Fruit fly (Drosophila melanogaster) whole organism, prepupa: ENCODE data around the gene CG6726.

ENCODE experiments used
- Blimp-1 ChIP-seq: fragments of 200-800 bp; sonication (Bioruptor generic); optimal IDR thresholded peaks from 3 replicates; lab custom pipeline; 2017; ENCODE audit warnings: missing biosample characterization, missing genetic modification characterization, mild to moderate bottlenecking, moderate library complexity, missing genetic modification reagents
- CG10669 ChIP-seq: fragments of 200-800 bp; sonication (Bioruptor generic); optimal IDR thresholded peaks from 3 replicates; lab custom pipeline; 2018; ENCODE audit warnings: missing biosample characterization, mild to moderate bottlenecking, missing genetic modification characterization, moderate library complexity
- CG11294 ChIP-seq: fragments of 200-800 bp; sonication (Bioruptor generic); IDR thresholded peaks from 2 replicates; pipeline ENCODE4 v1.3.6; 2022; ENCODE audit warnings: missing biosample characterization, missing genetic modification characterization
- CG11762 ChIP-seq: fragments of 200-800 bp; sonication (Bioruptor generic); optimal IDR thresholded peaks from 3 replicates; lab custom pipeline; 2016; ENCODE audit warnings: missing biosample characterization, missing genetic modification characterization; ENCODE audit not compliant: insufficient read depth
- CG15336 ChIP-seq: fragments of 200-800 bp; sonication (Bioruptor generic); IDR thresholded peaks from 2 replicates; pipeline ENCODE4 v1.3.6; 2022; ENCODE audit warnings: missing biosample characterization, missing genetic modification characterization
- CG16779 ChIP-seq: fragments of 200-800 bp; sonication (Bioruptor generic); optimal IDR thresholded peaks from 3 replicates; lab custom pipeline; 2017; ENCODE audit warnings: missing biosample characterization, mild to moderate bottlenecking, missing genetic modification characterization
- CG31627 ChIP-seq: fragments of 200-800 bp; sonication (Bioruptor generic); optimal IDR thresholded peaks from 3 replicates; lab custom pipeline; 2016; ENCODE audit warnings: missing biosample characterization, missing genetic modification characterization
- CG32006 ChIP-seq: fragments of 200-800 bp; sonication (Bioruptor generic); optimal IDR thresholded peaks from 3 replicates; lab custom pipeline; 2017; ENCODE audit warnings: missing biosample characterization, mild to moderate bottlenecking, missing genetic modification characterization
- CG34406 ChIP-seq: fragments of 200-800 bp; sonication (Bioruptor generic); optimal IDR thresholded peaks from 3 replicates; lab custom pipeline; 2016; ENCODE audit warnings: missing biosample characterization, missing genetic modification characterization
- CG3919 ChIP-seq: fragments of 200-800 bp; sonication (Bioruptor generic); optimal IDR thresholded peaks from 3 replicates; lab custom pipeline; 2016; ENCODE audit warnings: missing biosample characterization, missing genetic modification characterization
- CG6276 ChIP-seq: fragments of 200-800 bp; sonication (Bioruptor generic); optimal IDR thresholded peaks from 2 replicates; lab custom pipeline; 2017; ENCODE audit warnings: missing biosample characterization, mild to moderate bottlenecking, missing genetic modification characterization
- CG6808 ChIP-seq: fragments of 200-800 bp; sonication (Bioruptor generic); optimal IDR thresholded peaks from 3 replicates; lab custom pipeline; 2017; ENCODE audit warnings: missing biosample characterization, missing genetic modification characterization, mild to moderate bottlenecking, moderate library complexity, missing genetic modification reagents
- CG7368 ChIP-seq: fragments of 200-800 bp; sonication (Bioruptor generic); optimal IDR thresholded peaks from 3 replicates; lab custom pipeline; 2016; ENCODE audit warnings: missing biosample characterization, missing genetic modification characterization
- CG8632 ChIP-seq: fragments of 200-800 bp; sonication (Bioruptor generic); optimal IDR thresholded peaks from 3 replicates; lab custom pipeline; 2016; ENCODE audit warnings: missing biosample characterization, missing genetic modification characterization
- Eip75B ChIP-seq: fragments of 200-800 bp; sonication (Bioruptor generic); optimal IDR thresholded peaks from 3 replicates; lab custom pipeline; 2016; ENCODE audit warnings: missing biosample characterization, missing genetic modification characterization
- Eip78C ChIP-seq: fragments of 200-800 bp; sonication (Bioruptor generic); peaks from one replicate; lab custom pipeline; 2016; ENCODE audit warnings: missing biosample characterization, missing genetic modification characterization
- Ets96B ChIP-seq: fragments of 200-800 bp; optimal IDR thresholded peaks from 2 replicates; lab custom pipeline; 2019; ENCODE audit warnings: missing biosample characterization, mild to moderate bottlenecking, missing genetic modification characterization, moderate library complexity
- Hr39 ChIP-seq: fragments of 200-800 bp; sonication (Bioruptor generic); optimal IDR thresholded peaks from 2 replicates; lab custom pipeline; 2016; ENCODE audit warnings: missing biosample characterization, missing genetic modification characterization
- Hr4 ChIP-seq: fragments of 200-800 bp; sonication (Bioruptor generic); optimal IDR thresholded peaks from 3 replicates; lab custom pipeline; 2016; ENCODE audit warnings: missing biosample characterization, missing genetic modification characterization
- Met ChIP-seq: fragments of 200-800 bp; sonication (Bioruptor generic); optimal IDR thresholded peaks from 3 replicates; lab custom pipeline; 2016; ENCODE audit warnings: missing biosample characterization, missing genetic modification characterization
- OdsH ChIP-seq: fragments of 200-800 bp; sonication (Bioruptor generic); optimal IDR thresholded peaks from 3 replicates; lab custom pipeline; 2016; ENCODE audit warnings: missing biosample characterization, missing genetic modification characterization
- Smox ChIP-seq: fragments of 200-800 bp; sonication (Bioruptor generic); optimal IDR thresholded peaks from 3 replicates; lab custom pipeline; 2016; ENCODE audit warnings: missing biosample characterization, missing genetic modification characterization
- Sox102F ChIP-seq: fragments of 200-800 bp; sonication (Bioruptor generic); optimal IDR thresholded peaks from 2 replicates; lab custom pipeline; 2016; ENCODE audit warnings: missing biosample characterization, mild to moderate bottlenecking, missing genetic modification characterization
- Sox14 ChIP-seq: fragments of 200-800 bp; sonication (Bioruptor generic); optimal IDR thresholded peaks from 3 replicates; lab custom pipeline; 2016; ENCODE audit warnings: missing biosample characterization, missing genetic modification characterization
- achi ChIP-seq: fragments of 200-800 bp; sonication (Bioruptor generic); optimal IDR thresholded peaks from 3 replicates; lab custom pipeline; 2016; ENCODE audit warnings: missing biosample characterization, missing genetic modification characterization
- acj6 ChIP-seq: fragments of 200-800 bp; sonication (Bioruptor generic); optimal IDR thresholded peaks from 3 replicates; lab custom pipeline; 2016; ENCODE audit warnings: missing biosample characterization, missing genetic modification characterization
- cyc ChIP-seq: fragments of 200-800 bp; sonication (Bioruptor generic); optimal IDR thresholded peaks from 3 replicates; lab custom pipeline; 2016; ENCODE audit warnings: missing biosample characterization, missing genetic modification characterization
- dac ChIP-seq: fragments of 200-800 bp; sonication (Bioruptor generic); optimal IDR thresholded peaks from 2 replicates; lab custom pipeline; 2017; ENCODE audit warnings: missing biosample characterization, mild to moderate bottlenecking, missing genetic modification characterization
- dsx ChIP-seq: fragments of 200-800 bp; optimal IDR thresholded peaks from 3 replicates; lab custom pipeline; 2019; ENCODE audit warnings: missing biosample characterization, mild to moderate bottlenecking, missing genetic modification characterization, moderate library complexity; ENCODE audit not compliant: poor library complexity, severe bottlenecking
- esn ChIP-seq: fragments of 200-800 bp; sonication (Bioruptor generic); optimal IDR thresholded peaks from 2 replicates; lab custom pipeline; 2016; ENCODE audit warnings: missing biosample characterization, mild to moderate bottlenecking, missing genetic modification characterization, moderate library complexity
- fd59A ChIP-seq: fragments of 200-800 bp; sonication (Bioruptor generic); optimal IDR thresholded peaks from 2 replicates; lab custom pipeline; 2017; ENCODE audit warnings: missing biosample characterization, mild to moderate bottlenecking, missing genetic modification characterization, missing genetic modification reagents
- fkh ChIP-seq: fragments of 200-800 bp; sonication (Bioruptor generic); optimal IDR thresholded peaks from 3 replicates; lab custom pipeline; 2017; ENCODE audit warnings: missing biosample characterization, mild to moderate bottlenecking, missing genetic modification characterization, moderate library complexity
- lz ChIP-seq: fragments of 200-800 bp; sonication (Bioruptor generic); optimal IDR thresholded peaks from 3 replicates; lab custom pipeline; 2016; ENCODE audit warnings: missing biosample characterization, missing genetic modification characterization
- net ChIP-seq: fragments of 200-800 bp; sonication (Bioruptor generic); optimal IDR thresholded peaks from 3 replicates; lab custom pipeline; 2016; ENCODE audit warnings: missing biosample characterization, missing genetic modification characterization
- pdm3 ChIP-seq: fragments of 200-800 bp; sonication (Bioruptor generic); optimal IDR thresholded peaks from 3 replicates; lab custom pipeline; 2016; ENCODE audit warnings: missing biosample characterization, missing genetic modification characterization
- salr ChIP-seq, 2 experiments: fragments of 200-800 bp; sonication (Bioruptor generic); optimal IDR thresholded peaks; 3 replicates each; lab custom pipeline; 2016 to 2018; ENCODE audit warnings: missing biosample characterization in 2 of 2, missing genetic modification characterization in 2 of 2, mild to moderate bottlenecking in 1 of 2
- spab ChIP-seq: fragments of 200-800 bp; sonication (Bioruptor generic); optimal IDR thresholded peaks from 2 replicates; lab custom pipeline; 2017; ENCODE audit warnings: missing biosample characterization, mild to moderate bottlenecking, missing genetic modification characterization, missing genetic modification reagents
- ss ChIP-seq, 2 experiments: fragments of 200-800 bp; sonication (Bioruptor generic); optimal IDR thresholded peaks; 2 replicates in 1 of 2; 3 replicates in 1 of 2; lab custom pipeline; 2017 to 2018; ENCODE audit warnings: mild to moderate bottlenecking in 2 of 2, missing biosample characterization in 2 of 2, missing genetic modification characterization in 2 of 2, moderate library complexity in 1 of 2
- svp ChIP-seq: fragments of 200-800 bp; sonication (Bioruptor generic); peaks from one replicate; lab custom pipeline; 2016; ENCODE audit warnings: missing biosample characterization, missing genetic modification characterization
- topi ChIP-seq: fragments of 200-800 bp; sonication (Bioruptor generic); optimal IDR thresholded peaks from 3 replicates; lab custom pipeline; 2016; ENCODE audit warnings: missing biosample characterization, missing genetic modification characterization
- vri ChIP-seq: fragments of 200-800 bp; sonication (Bioruptor generic); optimal IDR thresholded peaks from 3 replicates; lab custom pipeline; 2016; ENCODE audit warnings: missing biosample characterization, mild to moderate bottlenecking, missing genetic modification characterization

The CG6726 gene

DNA sequence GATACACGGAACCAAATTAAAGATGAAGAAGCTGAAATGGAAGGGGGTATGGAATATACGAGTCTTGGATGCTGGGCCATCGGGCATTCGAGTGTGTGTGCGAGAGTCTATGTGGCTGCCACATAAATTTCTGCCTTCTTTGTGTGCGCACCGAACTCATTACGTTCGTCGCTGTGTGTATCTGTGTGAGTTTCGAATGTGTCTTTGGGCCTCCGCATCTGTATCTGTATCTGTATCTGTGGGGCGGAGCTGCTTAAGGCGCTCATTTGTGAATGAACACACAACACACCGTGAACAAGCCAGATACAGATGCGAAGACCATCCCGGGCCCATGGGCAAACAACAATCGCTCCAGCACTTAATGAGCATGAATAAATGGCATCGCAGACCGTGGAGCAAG, 51.9 kb downstream of the CG6726 start:
- TF ChIP-seq Sox102F (GFP tag; lab: Kevin White, UChicago): no peak
- TF ChIP-seq cyc (GFP tag; lab: Kevin White, UChicago): no peak
- TF ChIP-seq CG10669 (GFP tag; lab: Kevin White, UChicago): no peak
- TF ChIP-seq Met (GFP tag; lab: Kevin White, UChicago): no peak
- TF ChIP-seq Blimp-1 (GFP tag; lab: Kevin White, UChicago): no peak

dm6 chr3R:23144654-23145053, 53.1 kb downstream of the CG6726 start:
- TF ChIP-seq esn (GFP tag; lab: Kevin White, UChicago) (peak; percentile 46), dac (no peak), ss (GFP tag; optimal IDR thresholded peaks at IDR 0.05; lab: Kevin White, UChicago) (no peak), CG6276 (no peak), Sox102F (GFP tag; lab: Kevin White, UChicago) (peak; percentile 41), fd59A (GFP tag; lab: Kevin White, UChicago) (no peak), OdsH (GFP tag; lab: Kevin White, UChicago) (peak; percentile 26), lz (GFP tag; lab: Kevin White, UChicago) (peak; percentile 1), Hr4 (GFP tag; lab: Kevin White, UChicago) (peak; percentile 21), Ets96B (tag; lab: Kevin White, UChicago) (peak; percentile 15), Sox14 (peak; percentile 19), CG11762 (GFP tag; lab: Kevin White, UChicago) (no peak), Hr39 (GFP tag; lab: Kevin White, UChicago) (peak; percentile 45), Smox (GFP tag; lab: Kevin White, UChicago) (peak; percentile 30), net (peak; percentile 3), CG10669 (GFP tag; lab: Kevin White, UChicago) (peak; percentile 26), salr (GFP tag; optimal IDR thresholded peaks at IDR 0.05; lab: Kevin White, UChicago) (no peak), CG3919 (GFP tag; lab: Kevin White, UChicago) (peak; percentile 20), CG16779 (tag; lab: Kevin White, UChicago) (no peak), CG31627 (GFP tag; lab: Kevin White, UChicago) (peak; percentile 26), fkh (GFP tag; lab: Kevin White, UChicago) (no peak), dsx (GFP tag; lab: Kevin White, UChicago) (peak; percentile 1), vri (peak; percentile 5), svp (GFP tag; lab: Kevin White, UChicago) (peak; percentile 42), Eip75B (GFP tag; lab: Kevin White, UChicago) (peak; percentile 23), achi (peak; percentile 11), pdm3 (GFP tag; lab: Kevin White, UChicago) (peak; percentile 43), cyc (GFP tag; lab: Kevin White, UChicago) (no peak), Met (GFP tag; lab: Kevin White, UChicago) (peak; percentile 46), acj6 (GFP tag; lab: Kevin White, UChicago) (peak; percentile 19), topi (GFP tag; lab: Kevin White, UChicago) (peak; percentile 33), spab (GFP tag; lab: Kevin White, UChicago) (no peak), CG8632 (GFP tag; lab: Kevin White, UChicago) (peak; percentile 22), CG34406 (GFP tag; lab: Kevin White, UChicago) (peak; percentile 19), CG15336 (GFP tag; lab: Robert Waterston, UW) (peak; percentile 42; the same call in 1 of the 2 replicates), Eip78C (GFP tag; lab: Kevin White, UChicago) (peak; percentile 11), CG11294 (no peak), Blimp-1 (GFP tag; lab: Kevin White, UChicago) (no peak), CG6808 (GFP tag; lab: Kevin White, UChicago) (peak; percentile 48), CG7368 (GFP tag; lab: Kevin White, UChicago) (no peak), CG32006 (peak; percentile 38)
